Worm (Caenorhabditis elegans): Measurements from ENCODE around the gene C05B5.17.

DNA sequence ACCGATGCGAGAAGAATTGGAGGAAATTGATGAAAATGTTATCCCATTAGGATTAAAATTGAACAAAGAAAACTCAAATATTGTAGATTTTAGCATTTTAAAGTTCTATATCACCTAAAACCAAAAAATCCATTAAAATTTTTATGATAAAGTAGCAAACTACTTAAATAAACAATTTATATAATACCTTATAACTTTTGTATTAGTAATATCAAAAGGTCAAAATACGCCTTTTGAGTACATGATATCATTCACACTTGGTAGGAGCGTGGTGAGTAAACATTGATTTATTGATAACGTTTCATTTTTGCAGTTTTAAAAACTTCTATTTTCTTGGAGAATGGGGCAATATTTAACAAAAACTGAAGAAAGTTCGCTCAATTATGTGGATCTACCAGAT is 1.9 kb upstream of the C05B5.17 start, which contains the start of gene C05B5.5:
- no peak for TF ChIP-seq lsy-2 (tag; optimal IDR thresholded peaks at IDR 0.05)
- TF ChIP-seq nhr-237 (tag; optimal IDR thresholded peaks at IDR 0.05) = no peak
- TF ChIP-seq ztf-11 (tag; optimal IDR thresholded peaks at IDR 0.05) = no peak
- no peak for TF ChIP-seq unc-62 (GFP tag; optimal IDR thresholded peaks at IDR 0.05)
- TF ChIP-seq lin-32 (GFP tag; optimal IDR thresholded peaks at IDR 0.05) = no peak
- no peak for TF ChIP-seq lin-13 (tag; optimal IDR thresholded peaks at IDR 0.05)
- TF ChIP-seq bed-3 (GFP tag; optimal IDR thresholded peaks at IDR 0.05) = no peak

All from whole organism, mixed stage, embryonic.